Fruit fly (Drosophila melanogaster) whole organism, embryonic: ENCODE data around the gene CG43954.

Experiments
- CG10959 ChIP-seq: fragments of 200-800 bp; sonication (Bioruptor generic); IDR thresholded peaks from 2 replicates; pipeline ENCODE4 v1.3.6; 2022; ENCODE audit warnings: missing biosample characterization, missing genetic modification characterization
- CG14014 ChIP-seq: fragments of 200-800 bp; sonication (Bioruptor generic); IDR thresholded peaks from 2 replicates; pipeline ENCODE4 v1.3.6; 2022; ENCODE audit warnings: missing biosample characterization, missing genetic modification characterization
- CG15514 ChIP-seq: fragments of 200-800 bp; sonication (Bioruptor generic); optimal IDR thresholded peaks from 3 replicates; lab custom pipeline; 2017; ENCODE audit warnings: missing biosample characterization, missing genetic modification characterization, mild to moderate bottlenecking, moderate library complexity, missing genetic modification reagents
- CG16863 ChIP-seq: fragments of 200-800 bp; sonication (Bioruptor generic); optimal IDR thresholded peaks from 3 replicates; lab custom pipeline; 2016; ENCODE audit warnings: missing biosample characterization, missing genetic modification characterization
- CG17359 ChIP-seq: fragments of 200-800 bp; sonication (Bioruptor generic); optimal IDR thresholded peaks from 3 replicates; lab custom pipeline; 2018; ENCODE audit warnings: missing biosample characterization, mild to moderate bottlenecking, missing genetic modification characterization, moderate library complexity
- CG17361 ChIP-seq: fragments of 200-800 bp; sonication (Bioruptor generic); IDR thresholded peaks from 3 replicates; pipeline ENCODE4 v1.3.6; 2022; ENCODE audit warnings: missing biosample characterization, missing genetic modification characterization
- CG2199 ChIP-seq: fragments of 200-800 bp; sonication (Bioruptor generic); IDR thresholded peaks from 3 replicates; pipeline ENCODE4 v1.3.6; 2022; ENCODE audit warnings: missing biosample characterization, missing genetic modification characterization
- CG3281 ChIP-seq: fragments of 200-800 bp; sonication (Bioruptor generic); optimal IDR thresholded peaks from 3 replicates; lab custom pipeline; 2017; ENCODE audit warnings: missing biosample characterization, mild to moderate bottlenecking, missing genetic modification characterization
- CG34376 ChIP-seq: fragments of 200-800 bp; sonication (Bioruptor generic); optimal IDR thresholded peaks from 2 replicates; lab custom pipeline; 2018; ENCODE audit warnings: missing biosample characterization, mild to moderate bottlenecking, missing genetic modification characterization
- CG6272 ChIP-seq: fragments of 200-800 bp; sonication (Bioruptor generic); IDR thresholded peaks from 2 replicates; pipeline ENCODE4 v1.3.6; 2022; ENCODE audit warnings: missing biosample characterization, missing genetic modification characterization
- CG7357 ChIP-seq: fragments of 200-800 bp; sonication (Bioruptor generic); IDR thresholded peaks from 3 replicates; pipeline ENCODE4 v1.3.6; 2022; ENCODE audit warnings: missing biosample characterization, missing genetic modification characterization
- CG8281 ChIP-seq: fragments of 200-800 bp; sonication (Bioruptor generic); optimal IDR thresholded peaks from 2 replicates; lab custom pipeline; 2018; ENCODE audit warnings: missing biosample characterization, mild to moderate bottlenecking, missing genetic modification characterization, moderate library complexity
- Eip74EF ChIP-seq, 2 experiments: fragments of 200-800 bp in 1 of 2; fragments of >200 bp in 1 of 2; sonication (Bioruptor generic) in 1 of 2; optimal IDR thresholded peaks; 2 replicates each; lab custom pipeline; 2017 to 2019; ENCODE audit warnings: missing biosample characterization in 2 of 2, missing genetic modification characterization in 2 of 2, mild to moderate bottlenecking in 1 of 2, moderate library complexity in 1 of 2
- Ets65A ChIP-seq: fragments of 200-800 bp; sonication (Bioruptor generic); peaks from one replicate; lab custom pipeline; 2016; ENCODE audit warnings: missing biosample characterization, missing genetic modification characterization
- Fer1 ChIP-seq: fragments of 200-800 bp; sonication (Bioruptor generic); optimal IDR thresholded peaks from 2 replicates; lab custom pipeline; 2017; ENCODE audit warnings: missing biosample characterization, mild to moderate bottlenecking, missing genetic modification characterization
- GATAe ChIP-seq: fragments of 200-800 bp; sonication (Bioruptor generic); conservative IDR thresholded peaks from 2 replicates; pipeline ENCODE4 v1.3.6; 2022; ENCODE audit warnings: missing biosample characterization, missing genetic modification characterization
- Hr78 ChIP-seq, 2 experiments: fragments of 200-800 bp in 1 of 2; fragments of >200 bp in 1 of 2; sonication (Bioruptor generic) in 1 of 2; optimal IDR thresholded peaks; 2 replicates each; lab custom pipeline; 2017 to 2019; ENCODE audit warnings: missing biosample characterization in 2 of 2, missing genetic modification characterization in 2 of 2, mild to moderate bottlenecking in 1 of 2, moderate library complexity in 1 of 2
- Lim3 ChIP-seq: fragments of 200-800 bp; sonication (Bioruptor generic); IDR thresholded peaks from 2 replicates; pipeline ENCODE4 v1.3.6; 2022; ENCODE audit warnings: missing biosample characterization, missing genetic modification characterization
- Med ChIP-seq: fragments of 200-800 bp; sonication (Bioruptor generic); peaks from one replicate; lab custom pipeline; 2016; ENCODE audit warnings: missing biosample characterization, missing genetic modification characterization, mild to moderate bottlenecking, inconsistent platforms, moderate library complexity
- NFAT ChIP-seq: fragments of 200-800 bp; sonication (Bioruptor generic); IDR thresholded peaks from 2 replicates; pipeline ENCODE4 v1.3.6; 2022; ENCODE audit warnings: missing biosample characterization, missing genetic modification characterization
- NfI ChIP-seq: fragments of 200-800 bp; sonication (Bioruptor generic); optimal IDR thresholded peaks from 3 replicates; lab custom pipeline; 2018; ENCODE audit warnings: missing biosample characterization, mild to moderate bottlenecking, missing genetic modification characterization, moderate library complexity
- Optix ChIP-seq: fragments of 200-800 bp; sonication (Bioruptor generic); IDR thresholded peaks from 3 replicates; pipeline ENCODE4 v1.3.6; 2022; ENCODE audit warnings: missing biosample characterization, missing genetic modification characterization
- Pdp1 ChIP-seq, 2 experiments: fragments of 200-800 bp; sonication (Bioruptor generic); optimal IDR thresholded peaks; 3 replicates each; lab custom pipeline; 2016; ENCODE audit warnings: missing biosample characterization in 2 of 2, missing genetic modification characterization in 2 of 2, mild to moderate bottlenecking in 1 of 2, moderate library complexity in 1 of 2
- Ptx1 ChIP-seq: fragments of 200-800 bp; sonication (Bioruptor generic); IDR thresholded peaks from 2 replicates; pipeline ENCODE4 v1.3.6; 2022; ENCODE audit warnings: missing biosample characterization, missing genetic modification characterization
- YL-1 ChIP-seq: fragments of 200-800 bp; sonication (Bioruptor generic); optimal IDR thresholded peaks from 3 replicates; lab custom pipeline; 2017; ENCODE audit warnings: missing biosample characterization, mild to moderate bottlenecking, missing genetic modification characterization
- ara ChIP-seq: fragments of 200-800 bp; sonication (Bioruptor generic); IDR thresholded peaks from 2 replicates; pipeline ENCODE4 v1.3.6; 2022; ENCODE audit warnings: missing biosample characterization, missing genetic modification characterization
- ase ChIP-seq: fragments of 200-800 bp; sonication (Bioruptor generic); IDR thresholded peaks from 3 replicates; pipeline ENCODE4 v1.3.6; 2022; ENCODE audit warnings: missing biosample characterization, missing genetic modification characterization
- bab2 ChIP-seq: fragments of 200-800 bp; sonication (Bioruptor generic); optimal IDR thresholded peaks from 2 replicates; lab custom pipeline; 2016; ENCODE audit warnings: missing biosample characterization, missing genetic modification characterization
- btn ChIP-seq: fragments of 200-800 bp; sonication (Bioruptor generic); optimal IDR thresholded peaks from 2 replicates; lab custom pipeline; 2016; ENCODE audit warnings: missing biosample characterization, missing genetic modification characterization
- chinmo ChIP-seq: fragments of 200-800 bp; sonication (Bioruptor generic); IDR thresholded peaks from 4 replicates; pipeline ENCODE4 v1.3.6; 2022; ENCODE audit warnings: missing biosample characterization, missing genetic modification characterization; ENCODE audit not compliant: partially characterized antibody
- crol ChIP-seq: fragments of 200-800 bp; sonication (Bioruptor generic); IDR thresholded peaks from 2 replicates; pipeline ENCODE4 v1.3.6; 2022; ENCODE audit warnings: missing biosample characterization, missing genetic modification characterization
- exex ChIP-seq: fragments of 200-800 bp; sonication (Bioruptor generic); optimal IDR thresholded peaks from 4 replicates; lab custom pipeline; 2018; ENCODE audit warnings: missing biosample characterization, mild to moderate bottlenecking, missing genetic modification characterization, moderate library complexity
- ham ChIP-seq: fragments of 200-800 bp; sonication (Bioruptor generic); IDR thresholded peaks from 2 replicates; pipeline ENCODE4 v1.3.6; 2022; ENCODE audit warnings: missing biosample characterization, missing genetic modification characterization
- insv ChIP-seq, 2 experiments: fragments of 200-800 bp; sonication (Bioruptor generic); optimal IDR thresholded peaks; 3 replicates each; lab custom pipeline; 2016 to 2018; ENCODE audit warnings: missing biosample characterization in 2 of 2, missing genetic modification characterization in 2 of 2
- lab ChIP-seq: fragments of 200-800 bp; sonication (Bioruptor generic); optimal IDR thresholded peaks from 3 replicates; lab custom pipeline; 2017; ENCODE audit warnings: missing biosample characterization, missing genetic modification characterization, mild to moderate bottlenecking, moderate library complexity, missing genetic modification reagents
- lov ChIP-seq, 2 experiments: fragments of 200-800 bp in 1 of 2; fragments of >200 bp in 1 of 2; sonication (Bioruptor generic) in 1 of 2; IDR thresholded peaks in 1 of 2; optimal IDR thresholded peaks in 1 of 2; 2 replicates in 1 of 2; 3 replicates in 1 of 2; pipeline versions ENCODE4 v1.3.6 to Lab custom; 2017 to 2022; ENCODE audit warnings: missing biosample characterization in 1 of 2, missing genetic modification characterization in 1 of 2
- mirr ChIP-seq: fragments of 200-800 bp; sonication (Bioruptor generic); optimal IDR thresholded peaks from 3 replicates; lab custom pipeline; 2018; ENCODE audit warnings: missing biosample characterization, mild to moderate bottlenecking, missing genetic modification characterization
- prd ChIP-seq, 3 experiments: fragments of >200 bp in 2 of 3; fragments of 200-800 bp in 1 of 3; sonication (Bioruptor generic) in 1 of 3; optimal IDR thresholded peaks in 2 of 3; IDR thresholded peaks in 1 of 3; 2 replicates in 2 of 3; 3 replicates in 1 of 3; pipeline versions ENCODE4 v1.3.6 to Lab custom; 2017 to 2022; ENCODE audit warnings: missing biosample characterization in 1 of 3, missing genetic modification characterization in 1 of 3
- rib ChIP-seq: fragments of 200-800 bp; sonication (Bioruptor generic); IDR thresholded peaks from 2 replicates; pipeline ENCODE4 v1.3.6; 2022; ENCODE audit warnings: missing biosample characterization, missing genetic modification characterization
- ro ChIP-seq: fragments of 200-800 bp; sonication (Bioruptor generic); IDR thresholded peaks from 2 replicates; pipeline ENCODE4 v1.3.6; 2022; ENCODE audit warnings: missing biosample characterization, missing genetic modification characterization
- sd ChIP-seq: fragments of 200-800 bp; sonication (Bioruptor generic); optimal IDR thresholded peaks from 3 replicates; lab custom pipeline; 2018; ENCODE audit warnings: missing biosample characterization, mild to moderate bottlenecking, missing genetic modification characterization, moderate library complexity
- sens-2 ChIP-seq: fragments of 200-800 bp; sonication (Bioruptor generic); IDR thresholded peaks from 2 replicates; pipeline ENCODE4 v1.3.6; 2022; ENCODE audit warnings: missing biosample characterization, missing genetic modification characterization
- slbo ChIP-seq: fragments of 200-800 bp; sonication (Bioruptor generic); IDR thresholded peaks from 2 replicates; pipeline ENCODE4 v1.3.6; 2022; ENCODE audit warnings: missing biosample characterization, missing genetic modification characterization
- ssp ChIP-seq: fragments of 200-800 bp; sonication (Bioruptor generic); IDR thresholded peaks from 2 replicates; pipeline ENCODE4 v1.3.6; 2022; ENCODE audit warnings: missing biosample characterization, missing genetic modification characterization
- sug ChIP-seq: fragments of 200-800 bp; optimal IDR thresholded peaks from 2 replicates; lab custom pipeline; 2019; ENCODE audit warnings: missing biosample characterization, mild to moderate bottlenecking, missing genetic modification characterization, moderate library complexity
- vvl ChIP-seq: fragments of 200-800 bp; sonication (Bioruptor generic); IDR thresholded peaks from 2 replicates; pipeline ENCODE4 v1.3.6; 2022; ENCODE audit warnings: missing biosample characterization, missing genetic modification characterization

The CG43954 gene

DNA sequence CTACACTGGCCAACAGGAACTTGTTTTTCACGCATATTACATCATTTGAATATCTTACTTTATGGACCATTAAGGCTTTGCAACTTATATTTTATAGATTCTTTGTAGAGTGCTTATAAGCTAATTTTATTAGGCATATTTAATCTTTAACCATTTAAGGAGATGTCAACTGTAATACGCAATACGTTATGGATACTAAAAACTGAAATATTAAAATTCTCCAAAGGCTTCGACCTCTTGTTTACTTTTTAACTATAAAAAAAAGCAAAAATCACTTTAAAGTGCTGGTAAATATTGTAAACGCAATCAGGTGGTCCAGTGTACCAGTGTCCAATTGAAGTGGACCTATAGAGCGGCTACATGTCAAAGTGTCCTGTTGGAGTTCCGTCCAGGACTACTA lies 54.5 kb downstream of the CG43954 start (continued):
- TF ChIP-seq Ets65A (GFP tag; lab: Kevin White, UChicago) = no peak
- TF ChIP-seq, all 482 proteins: peak for 104

DNA sequence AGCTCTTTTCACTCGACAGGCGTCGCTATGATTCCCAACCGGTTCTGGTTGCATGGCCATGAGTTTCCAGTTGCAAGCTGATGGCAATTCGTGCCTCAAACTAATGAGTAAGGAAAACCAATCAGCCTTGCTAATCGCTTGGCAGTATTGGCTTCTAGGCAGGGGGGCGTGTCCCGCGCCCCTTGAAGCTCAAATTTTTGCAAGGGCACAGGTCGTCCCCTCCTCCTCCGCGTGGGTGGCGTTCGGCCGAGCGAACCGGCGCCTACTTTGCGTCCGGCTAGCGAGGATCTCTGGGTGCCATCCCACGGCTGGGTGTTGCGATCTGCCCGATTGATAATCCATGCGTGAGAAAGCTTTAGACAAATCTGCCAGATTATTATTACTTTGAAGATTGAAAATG lies 57.8 kb downstream of the CG43954 start:
- 0 out of 2 replicates have a peak, but pooled peaks have one; percentile 12 for TF ChIP-seq ssp
- peak; percentile 48; the same call in 1 of the 2 replicates for TF ChIP-seq ham (GFP tag; lab: Robert Waterston, UW)
- peak; percentile 61 for TF ChIP-seq Med
- no peak for TF ChIP-seq prd (optimal IDR thresholded peaks at IDR 0.05; lab: Kevin White, UChicago)
- peak; percentile 15; the same call in 2 of the 3 replicates for TF ChIP-seq prd (GFP tag; IDR thresholded peaks at IDR 0.05; lab: Robert Waterston, UW)
- TF ChIP-seq CG16863 = no peak
- TF ChIP-seq CG10959 (GFP tag; lab: Robert Waterston, UW) = 0 out of 2 replicates have a peak, but pooled peaks have one; percentile 9
- TF ChIP-seq CG17359 (tag; lab: Kevin White, UChicago) = no peak
- TF ChIP-seq slbo = peak; percentile 26; the same call in 1 of the 2 replicates
- no peak for TF ChIP-seq lov (optimal IDR thresholded peaks at IDR 0.05; lab: Kevin White, UChicago)
- 0 out of 3 replicates have a peak, but pooled peaks have one; percentile 11 for TF ChIP-seq lov (GFP tag; IDR thresholded peaks at IDR 0.05; lab: Robert Waterston, UW)
- TF ChIP-seq CG7357 = no peak
- TF ChIP-seq Optix (GFP tag; lab: Robert Waterston, UW) = 0 out of 3 replicates have a peak, but pooled peaks have one; percentile 8
- TF ChIP-seq ara = 0 out of 2 replicates have a peak, but pooled peaks have one; percentile 13
- no peak for TF ChIP-seq YL-1 (GFP tag; lab: Kevin White, UChicago)
- 0 out of 2 replicates have a peak, but pooled peaks have one; percentile 21 for TF ChIP-seq CG14014 (GFP tag; lab: Robert Waterston, UW)
- no peak for TF ChIP-seq ro (GFP tag; lab: Robert Waterston, UW)
- peak; percentile 43 for TF ChIP-seq crol (GFP tag; lab: Robert Waterston, UW)
- TF ChIP-seq CG6272 (GFP tag; lab: Robert Waterston, UW) = peak; percentile 11; the same call in 1 of the 2 replicates
- 0 out of 2 replicates have a peak, but pooled peaks have one; percentile 15 for TF ChIP-seq rib
- TF ChIP-seq ase = peak; percentile 23; the same call in 1 of the 3 replicates
- TF ChIP-seq CG2199 (GFP tag; lab: Robert Waterston, UW) = 0 out of 3 replicates have a peak, but pooled peaks have one; percentile 32
- 0 out of 2 replicates have a peak, but pooled peaks have one; percentile 8 for TF ChIP-seq Lim3 (GFP tag; lab: Robert Waterston, UW)
- TF ChIP-seq insv (GFP tag; optimal IDR thresholded peaks at IDR 0.05; lab: Kevin White, UChicago) = no peak
- no peak for TF ChIP-seq Ptx1 (GFP tag; lab: Robert Waterston, UW)
- no peak for TF ChIP-seq CG17361

DNA sequence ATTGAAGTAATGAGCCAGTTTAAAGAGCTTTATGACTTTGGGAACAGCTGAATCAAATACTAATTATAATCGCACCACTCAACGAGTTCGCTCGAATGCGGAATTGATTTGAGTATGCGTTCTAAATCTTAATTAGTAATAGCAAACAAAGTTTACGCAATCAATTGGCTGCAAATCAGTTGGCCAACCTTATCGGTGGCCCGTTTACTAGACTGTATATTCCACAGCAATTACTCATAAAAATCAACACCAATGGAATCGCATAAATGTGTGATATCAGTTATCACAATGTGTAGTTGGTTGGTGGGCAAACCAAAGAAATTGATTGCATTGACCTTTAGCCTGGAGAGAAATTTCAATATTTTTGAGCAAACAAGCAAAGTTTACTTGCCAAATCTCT lies 58.9 kb downstream of the CG43954 start:
- TF ChIP-seq Pdp1 (GFP tag; optimal IDR thresholded peaks at IDR 0.05; lab: Kevin White, UChicago) (peak in 1 of 2 experiments; percentile 84), sd (tag; lab: Kevin White, UChicago) (peak; percentile 71), bab2 (GFP tag; lab: Kevin White, UChicago) (no peak), CG3281 (GFP tag; lab: Kevin White, UChicago) (peak; percentile 17), Med (peak; percentile 62), CG8281 (peak; percentile 15), CG34376 (GFP tag; lab: Kevin White, UChicago) (peak; percentile 76), GATAe (GFP tag; lab: Robert Waterston, UW) (peak; percentile 29; the same call in 1 of the 2 replicates), Fer1 (GFP tag; lab: Kevin White, UChicago) (peak; percentile 3), sug (tag; lab: Kevin White, UChicago) (peak; percentile 87), CG15514 (GFP tag; lab: Kevin White, UChicago) (no peak), NFAT (GFP tag; lab: Robert Waterston, UW) (no peak), lab (GFP tag; lab: Kevin White, UChicago) (peak; percentile 21), Eip74EF (GFP tag; optimal IDR thresholded peaks at IDR 0.05; lab: Kevin White, UChicago) (no peak), NfI (GFP tag; lab: Kevin White, UChicago) (no peak), CG14014 (GFP tag; lab: Robert Waterston, UW) (no peak), chinmo (GFP tag; lab: Robert Waterston, UW) (0 out of 4 replicates have a peak, but pooled peaks have one; percentile 77), mirr (GFP tag; lab: Kevin White, UChicago) (peak; percentile 89), sens-2 (GFP tag; lab: Robert Waterston, UW) (peak; percentile 40; the same call in 1 of the 2 replicates), vvl (GFP tag; lab: Robert Waterston, UW) (no peak), Hr78 (GFP tag; optimal IDR thresholded peaks at IDR 0.05; lab: Kevin White, UChicago) (peak in 1 of 2 experiments; percentile 14), exex (tag; lab: Kevin White, UChicago) (peak; percentile 99), btn (GFP tag; lab: Kevin White, UChicago) (no peak)
